Worm (Caenorhabditis elegans): ENCODE measurements around the gene coh-3.

The coh-3 gene

ce11 chrV:14468196-14468874, 11.1 kb downstream of the coh-3 start, which contains the start of gene srz-97:
Gene srz-97 (minus strand): TSS chrV:14468246.
- TF ChIP-seq unc-62 (GFP tag; optimal IDR thresholded peaks at IDR 0.05) = no peak

- TF ChIP-seq unc-62 (GFP tag; optimal IDR thresholded peaks at IDR 0.05) = no peak
These were observed 11.7 kb downstream of the coh-3 start, which contains the start of gene clec-57 for ce11 chrV:14468931-14469330. Gene clec-57 (plus strand): TSS chrV:14469231.

ce11 chrV:14472229-14472628, 15.0 kb downstream of the coh-3 start, which contains the start of gene clec-227:
Gene clec-227 (plus strand): TSS chrV:14472529.
- TF ChIP-seq unc-62 (GFP tag; optimal IDR thresholded peaks at IDR 0.05) = no peak

ce11 chrV:14474099-14474498, 16.9 kb downstream of the coh-3 start, which contains the start of gene clec-56:
Gene clec-56 (plus strand): TSS chrV:14474399.
- TF ChIP-seq unc-62 (GFP tag; optimal IDR thresholded peaks at IDR 0.05) = no peak

- no peak for TF ChIP-seq unc-62 (GFP tag; optimal IDR thresholded peaks at IDR 0.05)
These were observed 19.5 kb downstream of the coh-3 start, which contains the start of gene clec-54 for ce11 chrV:14476680-14477079. Gene clec-54 (plus strand): TSS chrV:14476903.

ce11 chrV:14478979-14479378, 21.8 kb downstream of the coh-3 start, which contains the start of gene clec-55:
Gene clec-55 (plus strand): TSS chrV:14479279.
- no peak for TF ChIP-seq unc-62 (GFP tag; optimal IDR thresholded peaks at IDR 0.05)

ce11 chrV:14480533-14480932, 23.3 kb downstream of the coh-3 start:
- TF ChIP-seq unc-62 (GFP tag; optimal IDR thresholded peaks at IDR 0.05) = no peak

ce11 chrV:14481401-14481800, 24.2 kb downstream of the coh-3 start, which contains the start of gene R02D5.7:
Gene R02D5.7 (minus strand): TSS chrV:14481501.
- TF ChIP-seq unc-62 (GFP tag; optimal IDR thresholded peaks at IDR 0.05) = no peak

- no peak for TF ChIP-seq unc-62 (GFP tag; optimal IDR thresholded peaks at IDR 0.05)
These were observed 24.8 kb downstream of the coh-3 start, which contains the start of gene R02D5.10 for ce11 chrV:14481987-14482386. Gene R02D5.10 (plus strand): TSS chrV:14482287.

ce11 chrV:14482728-14483210, 25.5 kb downstream of the coh-3 start, which contains the start of gene R02D5.3:
Gene R02D5.3 (plus strand): TSS chrV:14483160.
- no peak for TF ChIP-seq unc-62 (GFP tag; optimal IDR thresholded peaks at IDR 0.05)

- TF ChIP-seq unc-62 (GFP tag; optimal IDR thresholded peaks at IDR 0.05) = no peak
These were observed 27.4 kb downstream of the coh-3 start, which contains the start of gene R02D5.4 for ce11 chrV:14484582-14484981. Gene R02D5.4 (minus strand): TSS chrV:14484682.

- TF ChIP-seq unc-62 (GFP tag; optimal IDR thresholded peaks at IDR 0.05) = no peak
These were observed 33.9 kb downstream of the coh-3 start for ce11 chrV:14491097-14491496.

ce11 chrV:14493665-14494064, 36.4 kb downstream of the coh-3 start:
- TF ChIP-seq unc-62 (GFP tag; optimal IDR thresholded peaks at IDR 0.05) = no peak

- TF ChIP-seq unc-62 (GFP tag; optimal IDR thresholded peaks at IDR 0.05) = no peak
These were observed 38.3 kb downstream of the coh-3 start for ce11 chrV:14495493-14495892.

- no peak for TF ChIP-seq unc-62 (GFP tag; optimal IDR thresholded peaks at IDR 0.05)
These were observed 39.2 kb downstream of the coh-3 start for ce11 chrV:14496446-14496845.

- no peak for TF ChIP-seq unc-62 (GFP tag; optimal IDR thresholded peaks at IDR 0.05)
These were observed 41.0 kb downstream of the coh-3 start for ce11 chrV:14498204-14498603.

Data from whole organism, dauer.